Worm (Caenorhabditis elegans) whole organism, L1 larva: Measurements from ENCODE around the gene str-125.

ENCODE experiments used
- alr-1 ChIP-seq: fragments of 200-800 bp; sonication (Bioruptor generic); optimal IDR thresholded peaks from 2 replicates; lab custom pipeline; 2018; ENCODE audit warnings: borderline replicate concordance, mild to moderate bottlenecking, missing genetic modification characterization, missing compliant biosample characterization
- elt-3 ChIP-seq, 6 experiments: fragments of 150-350 bp in 1 of 6; sonication (generic microtip); optimal IDR thresholded peaks; 2 replicates each; lab custom pipeline; 2017 to 2018; ENCODE audit warnings: missing biosample characterization in 6 of 6, missing genetic modification characterization in 6 of 6, inconsistent platforms in 1 of 6
- fkh-10 ChIP-seq: sonication (generic microtip); optimal IDR thresholded peaks from 2 replicates; lab custom pipeline; 2017; ENCODE audit warnings: missing biosample characterization, missing genetic modification reagents, missing genetic modification characterization
- lsy-2 ChIP-seq, 2 experiments: fragments of 150-350 bp; optimal IDR thresholded peaks; 2 replicates each; lab custom pipeline; 2014; ENCODE audit warnings: missing biosample characterization in 2 of 2, missing genetic modification characterization in 2 of 2
- nhr-12 ChIP-seq: sonication (generic microtip); optimal IDR thresholded peaks from 2 replicates; lab custom pipeline; 2017; ENCODE audit warnings: missing biosample characterization, missing genetic modification characterization
- nhr-237 ChIP-seq: fragments of 150-350 bp; optimal IDR thresholded peaks from 2 replicates; lab custom pipeline; 2014; ENCODE audit warnings: missing biosample characterization, missing genetic modification characterization
- nhr-28 ChIP-seq: fragments of 150-350 bp; optimal IDR thresholded peaks from 2 replicates; lab custom pipeline; 2014; ENCODE audit warnings: missing biosample characterization, missing genetic modification characterization
- nhr-47 ChIP-seq: sonication (generic microtip); optimal IDR thresholded peaks from 2 replicates; lab custom pipeline; 2016; ENCODE audit warnings: mild to moderate bottlenecking, missing genetic modification characterization, moderate library complexity, missing compliant biosample characterization
- nhr-76 ChIP-seq: sonication (generic microtip); optimal IDR thresholded peaks from 2 replicates; lab custom pipeline; 2017; ENCODE audit warnings: missing biosample characterization, missing genetic modification characterization
- snpc-4 ChIP-seq: fragments of 150-350 bp; optimal IDR thresholded peaks from 2 replicates; lab custom pipeline; 2014; ENCODE audit warnings: missing biosample characterization, missing genetic modification characterization
- snu-23 ChIP-seq: sonication (generic microtip); optimal IDR thresholded peaks from 2 replicates; lab custom pipeline; 2016; ENCODE audit warnings: missing genetic modification characterization, missing compliant biosample characterization
- unc-62 ChIP-seq: fragments of 150-350 bp; optimal IDR thresholded peaks from 2 replicates; lab custom pipeline; 2014; ENCODE audit warnings: missing biosample characterization, missing genetic modification reagents, missing genetic modification characterization
- xbp-1 ChIP-seq: sonication (generic microtip); optimal IDR thresholded peaks from 2 replicates; lab custom pipeline; 2016; ENCODE audit warnings: missing genetic modification characterization, missing compliant biosample characterization
- ztf-4 ChIP-seq: fragments of 150-350 bp; optimal IDR thresholded peaks from 2 replicates; lab custom pipeline; 2014; ENCODE audit warnings: missing biosample characterization, missing genetic modification characterization

DNA sequence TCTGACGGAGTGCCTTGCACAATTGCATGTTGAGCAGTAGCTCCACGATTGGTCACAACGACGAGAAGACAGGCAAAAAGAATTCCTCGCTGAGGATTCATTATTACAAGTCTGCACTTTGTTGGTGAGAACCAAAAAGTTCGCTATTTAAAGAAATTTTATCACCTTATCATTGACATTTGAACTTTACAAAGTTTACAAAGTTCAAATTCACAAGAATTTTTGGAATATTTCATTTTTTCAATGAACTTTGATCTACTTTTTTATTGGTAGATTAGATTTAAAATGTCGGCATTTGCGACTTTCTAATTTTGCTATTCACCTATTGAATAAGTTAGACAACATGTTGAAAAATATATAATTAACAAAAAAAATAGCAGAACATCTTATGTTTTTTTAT is 49.5 kb downstream of the str-125 start, which contains the start of gene F49H6.15:
- TF ChIP-seq snpc-4 (tag; lab: Kevin White, UChicago), result no peak
- TF ChIP-seq unc-62, result no peak
- no peak for TF ChIP-seq xbp-1 (tag; lab: Kevin White, UChicago)
- no peak for TF ChIP-seq fkh-10
- TF ChIP-seq lsy-2 (tag; optimal IDR thresholded peaks at IDR 0.05; lab: Kevin White, UChicago), result no peak
- no peak for TF ChIP-seq nhr-47 (tag; lab: Kevin White, UChicago)
- TF ChIP-seq ztf-4, result no peak
- TF ChIP-seq snu-23, result no peak
- no peak for TF ChIP-seq nhr-28 (tag; lab: Kevin White, UChicago)
- TF ChIP-seq nhr-12 (tag; lab: Kevin White, UChicago), result no peak
- TF ChIP-seq nhr-76 (tag; lab: Kevin White, UChicago), result no peak
- TF ChIP-seq alr-1, result no peak
- no peak for TF ChIP-seq elt-3 (tag; optimal IDR thresholded peaks at IDR 0.05; lab: Kevin White, UChicago)
- TF ChIP-seq nhr-237 (tag; lab: Kevin White, UChicago), result no peak
